Worm (Caenorhabditis elegans): Measurements from ENCODE around the gene F14D7.14.
A peak's percentile ranks its signal among the peaks of the same experiment; 100 is the strongest.

F14D7.14 gene

DNA sequence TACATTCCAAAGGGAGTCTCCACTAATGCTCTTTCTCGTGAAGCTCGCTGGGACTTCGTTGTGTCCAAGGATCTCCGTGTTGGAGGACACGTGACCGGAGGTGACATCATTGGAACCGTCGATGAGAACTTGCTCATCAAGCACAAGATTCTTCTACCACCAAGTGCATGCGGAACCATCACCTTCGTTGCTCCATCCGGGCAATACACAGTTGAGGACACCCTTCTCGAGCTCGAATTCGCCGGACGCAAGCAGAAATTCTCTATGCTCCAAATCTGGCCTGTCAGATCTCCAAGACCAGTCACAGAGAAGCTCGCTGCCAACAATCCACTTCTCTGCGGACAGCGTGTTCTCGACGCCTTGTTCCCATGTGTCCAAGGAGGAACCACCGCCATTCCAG lies 42.3 kb downstream of the F14D7.14 start:
- TF ChIP-seq T23F11.4 (GFP tag; optimal IDR thresholded peaks at IDR 0.05), result no peak
- no peak for TF ChIP-seq eyg-1 (tag; optimal IDR thresholded peaks at IDR 0.05)
- TF ChIP-seq unc-3 (GFP tag; conservative IDR thresholded peaks at IDR 0.05), result no peak
- TF ChIP-seq unc-3 (tag; optimal IDR thresholded peaks at IDR 0.05), result no peak
- no peak for TF ChIP-seq K09A11.1 (tag; optimal IDR thresholded peaks at IDR 0.05; ENCODE audit: insufficient read depth)
- no peak for TF ChIP-seq hlh-6 (tag; optimal IDR thresholded peaks at IDR 0.05)
- TF ChIP-seq tbx-2 (tag; optimal IDR thresholded peaks at IDR 0.05), result no peak
- no peak for TF ChIP-seq lin-11 (tag; optimal IDR thresholded peaks at IDR 0.05)
- TF ChIP-seq ama-1 (optimal IDR thresholded peaks at IDR 0.05), result no peak
- no peak for TF ChIP-seq pha-2 (tag; optimal IDR thresholded peaks at IDR 0.05)
- TF ChIP-seq C08G9.2 (tag; optimal IDR thresholded peaks at IDR 0.05), result no peak
- no peak for TF ChIP-seq odd-2 (tag; optimal IDR thresholded peaks at IDR 0.05)
- no peak for TF ChIP-seq hlh-13 (GFP tag; optimal IDR thresholded peaks at IDR 0.05)
- TF ChIP-seq pha-4 (tag; optimal IDR thresholded peaks at IDR 0.05), result no peak
- no peak for TF ChIP-seq mec-3 (tag; optimal IDR thresholded peaks at IDR 0.05; ENCODE audit: borderline replicate concordance)
- no peak for TF ChIP-seq zip-5 (tag; optimal IDR thresholded peaks at IDR 0.05)
- no peak for TF ChIP-seq pag-3 (tag; optimal IDR thresholded peaks at IDR 0.05; ENCODE audit: borderline replicate concordance)
- TF ChIP-seq ceh-24 (tag; optimal IDR thresholded peaks at IDR 0.05), result no peak

DNA sequence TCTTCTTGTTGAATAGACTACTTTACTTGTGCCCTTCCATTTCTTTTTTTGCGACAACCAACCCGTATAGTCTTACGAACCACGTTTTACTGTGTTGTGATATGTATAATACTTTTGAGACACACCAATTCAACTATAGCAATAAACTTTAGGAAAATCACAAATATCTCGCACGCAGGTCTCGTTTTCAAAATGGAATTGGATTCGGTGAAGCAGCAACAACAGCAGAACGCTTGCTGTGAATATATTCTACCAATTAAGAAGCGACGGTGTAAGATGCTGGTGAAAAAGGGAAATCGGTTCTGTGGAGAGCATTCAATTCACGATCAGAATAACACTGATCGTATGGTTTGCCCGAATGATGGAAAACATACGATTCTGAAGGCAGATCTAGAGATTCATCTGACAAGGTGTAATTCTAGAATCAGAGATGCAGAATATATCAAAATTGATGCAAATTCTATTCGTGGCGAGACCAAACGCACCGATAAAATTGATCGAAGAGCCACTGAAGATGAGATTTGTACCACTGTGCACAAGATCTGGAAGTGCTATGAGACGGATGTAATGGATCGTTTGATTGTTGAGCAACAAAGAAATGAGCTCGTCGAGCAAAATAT lies 44.6 kb downstream of the F14D7.14 start, which contains the start of gene Y49A3A.3:
Y49A3A.3 (plus strand) TSS at position 153 of the 620 bp plus-strand sequence.
- TF ChIP-seq ceh-14 (tag; optimal IDR thresholded peaks at IDR 0.05), result no peak
- peak; percentile 52 for TF ChIP-seq ama-1 (optimal IDR thresholded peaks at IDR 0.05)

DNA sequence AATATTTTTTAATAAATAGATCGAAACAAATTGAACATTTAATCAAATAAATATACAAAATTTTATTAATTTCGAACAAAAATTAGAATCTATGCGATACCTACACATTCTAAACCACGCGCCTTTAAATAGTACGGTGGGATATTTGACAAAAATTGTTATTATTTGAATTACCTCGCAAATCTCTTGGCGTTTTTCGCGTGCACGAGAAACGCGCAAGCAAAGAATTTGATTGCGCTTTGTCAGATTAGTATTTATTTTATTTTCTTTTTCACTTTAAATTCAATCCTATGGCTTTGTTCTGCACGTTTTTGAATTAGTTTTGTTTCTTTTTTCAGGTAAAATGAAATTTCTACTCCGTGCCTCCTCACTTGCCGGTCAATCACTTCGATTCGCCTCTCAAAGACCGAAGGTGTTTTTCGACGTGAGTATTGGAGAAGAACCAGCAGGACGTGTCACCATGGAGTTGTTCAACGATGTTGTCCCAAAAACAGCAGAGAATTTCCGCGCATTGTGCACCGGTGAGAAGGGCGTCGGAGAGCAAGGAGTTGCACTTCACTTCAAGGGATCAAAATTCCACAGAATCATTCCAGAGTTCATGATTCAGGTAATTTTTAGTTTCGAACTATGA lies 46.1 kb downstream of the F14D7.14 start, which contains the start of gene cyn-1:
cyn-1 (plus strand) TSS at position 339 of the 631 bp plus-strand sequence.
- TF ChIP-seq pros-1 (tag; optimal IDR thresholded peaks at IDR 0.05) (no peak), ceh-48 (tag; optimal IDR thresholded peaks at IDR 0.05) (peak; percentile 28), C38D4.7 (GFP tag; optimal IDR thresholded peaks at IDR 0.05) (no peak), eyg-1 (tag; optimal IDR thresholded peaks at IDR 0.05) (no peak), unc-42 (tag; optimal IDR thresholded peaks at IDR 0.05) (peak; percentile 51), tbx-2 (tag; optimal IDR thresholded peaks at IDR 0.05) (peak; percentile 25), sox-4 (tag; optimal IDR thresholded peaks at IDR 0.05) (no peak), tbx-7 (tag; optimal IDR thresholded peaks at IDR 0.05) (no peak), ceh-14 (tag; optimal IDR thresholded peaks at IDR 0.05) (no peak), pax-1 (tag; optimal IDR thresholded peaks at IDR 0.05) (no peak), T23F11.4 (GFP tag; optimal IDR thresholded peaks at IDR 0.05) (no peak), ceh-34 (tag; optimal IDR thresholded peaks at IDR 0.05) (peak; percentile 35), unc-55 (GFP tag; optimal IDR thresholded peaks at IDR 0.05) (no peak), gmeb-2 (tag; optimal IDR thresholded peaks at IDR 0.05) (no peak), ceh-18 (tag; optimal IDR thresholded peaks at IDR 0.05) (peak; percentile 33), pha-2 (tag; optimal IDR thresholded peaks at IDR 0.05) (no peak), hlh-15 (tag; optimal IDR thresholded peaks at IDR 0.05) (no peak), ceh-31 (tag; optimal IDR thresholded peaks at IDR 0.05) (peak; percentile 52), fax-1 (tag; optimal IDR thresholded peaks at IDR 0.05) (no peak), nfya-1 (tag; optimal IDR thresholded peaks at IDR 0.05) (peak; percentile 81), dve-1 (tag; optimal IDR thresholded peaks at IDR 0.05) (peak; percentile 10)

DNA sequence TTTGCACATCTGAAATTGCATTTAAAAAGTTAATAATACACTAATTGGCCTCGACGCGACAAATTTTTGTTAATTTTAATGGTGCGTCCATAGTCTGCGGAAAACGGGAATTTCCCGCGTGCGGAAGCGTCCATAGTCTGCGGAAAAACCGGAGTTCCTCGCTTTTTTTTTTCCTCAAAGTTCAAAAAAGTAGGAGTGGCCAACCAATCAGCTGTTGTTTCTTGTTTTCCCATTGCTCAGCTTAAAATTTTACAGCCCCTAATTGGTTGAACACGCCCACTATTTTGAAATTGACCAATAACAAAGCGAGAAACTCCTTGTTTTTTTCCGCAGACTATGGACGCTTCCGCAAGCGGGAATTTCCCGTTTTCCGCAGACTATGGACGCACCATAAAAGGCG lies 47.6 kb downstream of the F14D7.14 start:
- peak; percentile 65 for TF ChIP-seq nfya-1 (tag; optimal IDR thresholded peaks at IDR 0.05)

Measured in whole organism, late embryonic.